Worm (Caenorhabditis elegans): ENCODE data around the gene fbxa-27.

DNA sequence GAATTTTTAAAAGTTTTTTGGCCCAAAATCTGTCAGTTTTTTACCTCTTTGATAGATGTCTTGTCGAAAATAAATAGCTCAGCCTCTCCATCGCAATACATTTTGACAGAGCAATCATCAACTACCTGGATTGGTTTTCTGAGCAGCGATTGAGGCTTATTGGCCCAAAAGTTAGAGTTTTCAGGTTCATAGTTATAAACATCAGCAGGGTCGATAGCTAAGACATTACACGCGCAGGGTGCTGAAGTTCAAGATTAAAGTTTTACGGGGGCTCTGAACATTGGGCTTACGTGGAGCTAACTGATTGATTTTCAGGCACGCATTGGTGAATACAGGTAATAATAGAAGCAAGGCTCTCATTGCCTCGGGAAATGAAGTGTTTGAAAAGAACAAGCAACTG, 16.9 kb downstream of the fbxa-27 start, which contains the start of gene Y82E9BR.9:
- TF ChIP-seq lin-14 (GFP tag; optimal IDR thresholded peaks at IDR 0.05) (no peak), pqm-1 (tag; optimal IDR thresholded peaks at IDR 0.05) (no peak), lin-35 (GFP tag; optimal IDR thresholded peaks at IDR 0.05) (no peak), elt-2 (tag; optimal IDR thresholded peaks at IDR 0.05) (no peak)

Data from whole organism, L1 larva.